Worm (Caenorhabditis elegans) whole organism, L2 larva: ENCODE data around the gene W07A12.4.

Experiments used
- C34F6.9 ChIP-seq: fragments of 150-350 bp; optimal IDR thresholded peaks from 2 replicates; lab custom pipeline; 2014; ENCODE audit warnings: missing biosample characterization, missing genetic modification characterization
- F13H6.1 ChIP-seq: sonication (generic microtip); optimal IDR thresholded peaks from 2 replicates; lab custom pipeline; 2016; ENCODE audit warnings: missing genetic modification characterization, missing compliant biosample characterization
- R02D3.7 ChIP-seq: fragments of 150-350 bp; optimal IDR thresholded peaks from 2 replicates; lab custom pipeline; 2014; ENCODE audit warnings: missing biosample characterization, missing genetic modification characterization
- Y55F3AM.14 ChIP-seq: fragments of 200-800 bp; sonication (Bioruptor generic); optimal IDR thresholded peaks from 2 replicates; lab custom pipeline; 2018; ENCODE audit warnings: mild to moderate bottlenecking, missing genetic modification characterization, missing compliant biosample characterization
- ZK546.5 ChIP-seq: sonication (generic microtip); optimal IDR thresholded peaks from 2 replicates; lab custom pipeline; 2017; ENCODE audit warnings: missing biosample characterization, missing genetic modification characterization
- aly-2 ChIP-seq: fragments of 150-350 bp; optimal IDR thresholded peaks from 2 replicates; lab custom pipeline; 2014; ENCODE audit warnings: missing biosample characterization, missing genetic modification characterization
- ama-1 ChIP-seq: fragments of 150-350 bp; optimal IDR thresholded peaks from 2 replicates; lab custom pipeline; 2018; ENCODE audit warnings: inconsistent platforms
- blmp-1 ChIP-seq: sonication (generic microtip); optimal IDR thresholded peaks from 2 replicates; lab custom pipeline; 2017; ENCODE audit warnings: missing genetic modification characterization, mild to moderate bottlenecking, missing compliant biosample characterization, antibody characterized with exemption, moderate library complexity; ENCODE audit not compliant: insufficient read depth
- ceh-16 ChIP-seq: fragments of 150-350 bp; optimal IDR thresholded peaks from 2 replicates; lab custom pipeline; 2014; ENCODE audit warnings: missing biosample characterization, missing genetic modification characterization
- ceh-82 ChIP-seq: fragments of 150-350 bp; optimal IDR thresholded peaks from 2 replicates; lab custom pipeline; 2014; ENCODE audit warnings: missing biosample characterization, missing genetic modification characterization
- crh-2 ChIP-seq: sonication (generic microtip); optimal IDR thresholded peaks from 2 replicates; lab custom pipeline; 2017; ENCODE audit warnings: missing biosample characterization, missing genetic modification characterization
- dmd-4 ChIP-seq: sonication (generic microtip); optimal IDR thresholded peaks from 2 replicates; lab custom pipeline; 2017; ENCODE audit warnings: missing biosample characterization, missing genetic modification characterization
- egl-27 ChIP-seq: sonication (generic microtip); optimal IDR thresholded peaks from 3 replicates; lab custom pipeline; 2017; ENCODE audit warnings: missing biosample characterization, missing genetic modification reagents, missing genetic modification characterization
- elt-1 ChIP-seq: fragments of 150-350 bp; optimal IDR thresholded peaks from 2 replicates; lab custom pipeline; 2014; ENCODE audit warnings: missing biosample characterization, missing genetic modification characterization
- elt-3 ChIP-seq: sonication (generic microtip); optimal IDR thresholded peaks from 2 replicates; lab custom pipeline; 2017; ENCODE audit warnings: missing biosample characterization, missing genetic modification characterization
- fos-1 ChIP-seq: fragments of 150-350 bp; optimal IDR thresholded peaks from 2 replicates; lab custom pipeline; 2014; ENCODE audit warnings: missing biosample characterization, missing genetic modification characterization
- gmeb-1 ChIP-seq: fragments of 150-350 bp; optimal IDR thresholded peaks from 2 replicates; lab custom pipeline; 2014; ENCODE audit warnings: missing biosample characterization, missing genetic modification characterization
- lin-11 ChIP-seq: fragments of 150-350 bp; sonication (generic microtip); optimal IDR thresholded peaks from 2 replicates; lab custom pipeline; 2014; ENCODE audit warnings: missing biosample characterization, missing genetic modification characterization, inconsistent platforms, mixed read lengths
- lin-13 ChIP-seq: fragments of 150-350 bp; optimal IDR thresholded peaks from 2 replicates; lab custom pipeline; 2014; ENCODE audit warnings: missing biosample characterization, missing genetic modification reagents, missing genetic modification characterization
- lin-39 ChIP-seq: fragments of 150-350 bp; optimal IDR thresholded peaks from 2 replicates; lab custom pipeline; 2014; ENCODE audit warnings: missing biosample characterization, missing genetic modification reagents, missing genetic modification characterization
- lsy-2 ChIP-seq, 2 experiments: fragments of 150-350 bp in 1 of 2; sonication (generic microtip) in 1 of 2; optimal IDR thresholded peaks; 2 replicates each; lab custom pipeline; 2014 to 2017; ENCODE audit warnings: missing biosample characterization in 2 of 2, missing genetic modification characterization in 2 of 2
- mab-5 ChIP-seq: fragments of 150-350 bp; optimal IDR thresholded peaks from 2 replicates; lab custom pipeline; 2014; ENCODE audit warnings: missing biosample characterization, missing genetic modification characterization
- mbf-1 ChIP-seq: sonication (generic microtip); optimal IDR thresholded peaks from 2 replicates; lab custom pipeline; 2017; ENCODE audit warnings: missing biosample characterization, missing genetic modification characterization
- mdl-1 ChIP-seq, 2 experiments: fragments of 150-350 bp in 1 of 2; sonication (generic microtip) in 1 of 2; optimal IDR thresholded peaks; 2 replicates each; lab custom pipeline; 2017; ENCODE audit warnings: missing biosample characterization in 2 of 2, missing genetic modification characterization in 2 of 2
- nhr-10 ChIP-seq: sonication (generic microtip); optimal IDR thresholded peaks from 2 replicates; lab custom pipeline; 2017; ENCODE audit warnings: missing biosample characterization, missing genetic modification characterization
- nhr-11 ChIP-seq: fragments of 150-350 bp; optimal IDR thresholded peaks from 2 replicates; lab custom pipeline; 2014; ENCODE audit warnings: missing biosample characterization, missing genetic modification characterization
- nhr-12 ChIP-seq: fragments of 150-350 bp; optimal IDR thresholded peaks from 2 replicates; lab custom pipeline; 2014; ENCODE audit warnings: missing biosample characterization, missing genetic modification characterization
- nhr-129 ChIP-seq: fragments of 150-350 bp; optimal IDR thresholded peaks from 2 replicates; lab custom pipeline; 2014; ENCODE audit warnings: missing biosample characterization, missing genetic modification characterization
- nhr-21 ChIP-seq: fragments of 150-350 bp; optimal IDR thresholded peaks from 2 replicates; lab custom pipeline; 2014; ENCODE audit warnings: missing biosample characterization, missing genetic modification characterization
- nhr-23 ChIP-seq: fragments of 150-350 bp; optimal IDR thresholded peaks from 2 replicates; lab custom pipeline; 2014; ENCODE audit warnings: missing biosample characterization, missing genetic modification reagents, missing genetic modification characterization
- nhr-237 ChIP-seq: fragments of 150-350 bp; optimal IDR thresholded peaks from 2 replicates; lab custom pipeline; 2014; ENCODE audit warnings: missing biosample characterization, missing genetic modification characterization
- nhr-25 ChIP-seq: fragments of 150-350 bp; sonication (generic microtip); optimal IDR thresholded peaks from 3 replicates; lab custom pipeline; 2014; ENCODE audit warnings: missing biosample characterization, missing genetic modification characterization
- nhr-6 ChIP-seq: fragments of 150-350 bp; optimal IDR thresholded peaks from 2 replicates; lab custom pipeline; 2014; ENCODE audit warnings: missing biosample characterization, missing genetic modification characterization
- nhr-77 ChIP-seq: fragments of 150-350 bp; optimal IDR thresholded peaks from 2 replicates; lab custom pipeline; 2014; ENCODE audit warnings: missing biosample characterization, missing genetic modification characterization
- peb-1 ChIP-seq: fragments of 150-350 bp; optimal IDR thresholded peaks from 2 replicates; lab custom pipeline; 2014; ENCODE audit warnings: missing biosample characterization, missing genetic modification characterization
- sem-4 ChIP-seq: fragments of 150-350 bp; optimal IDR thresholded peaks from 2 replicates; lab custom pipeline; 2014; ENCODE audit warnings: missing biosample characterization, missing genetic modification reagents, missing genetic modification characterization
- skn-1 ChIP-seq: sonication (generic microtip); optimal IDR thresholded peaks from 2 replicates; lab custom pipeline; 2017; ENCODE audit warnings: missing biosample characterization, missing genetic modification characterization
- snpc-4 ChIP-seq: fragments of 150-350 bp; optimal IDR thresholded peaks from 2 replicates; lab custom pipeline; 2014; ENCODE audit warnings: missing biosample characterization, missing genetic modification characterization
- unc-39 ChIP-seq: fragments of 150-350 bp; optimal IDR thresholded peaks from 2 replicates; lab custom pipeline; 2014; ENCODE audit warnings: missing biosample characterization, missing genetic modification characterization
- unc-55 ChIP-seq: fragments of 150-350 bp; sonication (generic microtip); optimal IDR thresholded peaks from 3 replicates; lab custom pipeline; 2014; ENCODE audit warnings: missing biosample characterization, missing genetic modification reagents, missing genetic modification characterization
- unc-62 ChIP-seq: fragments of 150-350 bp; optimal IDR thresholded peaks from 2 replicates; lab custom pipeline; 2014; ENCODE audit warnings: missing biosample characterization, missing genetic modification reagents, missing genetic modification characterization
- zag-1 ChIP-seq: fragments of 150-350 bp; optimal IDR thresholded peaks from 2 replicates; lab custom pipeline; 2014; ENCODE audit warnings: missing biosample characterization, missing genetic modification characterization
- ztf-1 ChIP-seq: fragments of 200-800 bp; sonication (Bioruptor generic); conservative IDR thresholded peaks from 2 replicates; pipeline ENCODE4 v1.3.6; 2022; ENCODE audit warnings: missing genetic modification characterization, missing compliant biosample characterization
- ztf-11 ChIP-seq: sonication (generic microtip); optimal IDR thresholded peaks from 2 replicates; lab custom pipeline; 2017; ENCODE audit warnings: missing biosample characterization, missing genetic modification characterization
- ztf-4 ChIP-seq: fragments of 150-350 bp; optimal IDR thresholded peaks from 2 replicates; lab custom pipeline; 2014; ENCODE audit warnings: missing biosample characterization, missing genetic modification characterization

W07A12.4 gene

DNA sequence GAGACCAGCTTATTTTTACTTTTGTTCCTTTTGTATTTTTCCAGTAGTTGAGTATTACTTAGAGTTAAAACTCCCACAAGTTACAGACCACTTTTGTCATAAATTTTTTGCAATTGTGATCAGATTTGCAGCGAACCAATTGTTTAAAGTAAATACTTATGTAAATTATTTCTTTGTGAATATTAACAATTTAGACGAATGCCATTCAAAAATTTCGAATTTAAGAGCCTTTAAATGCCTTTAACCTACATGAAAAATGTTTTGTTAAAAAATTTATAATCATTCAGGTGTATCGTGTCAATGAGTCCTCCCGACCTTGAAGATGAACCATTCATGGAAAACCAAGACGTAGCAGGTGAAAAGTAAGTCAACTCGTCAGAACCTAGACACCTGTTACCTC, at the start of gene W07A12.4:
TSS of gene W07A12.4 (plus strand) at position 301 of the 400 bp plus-strand sequence.
- no peak for TF ChIP-seq ama-1
- no peak for TF ChIP-seq sem-4 (tag; lab: Kevin White, UChicago)
- TF ChIP-seq egl-27: no peak
- no peak for TF ChIP-seq lin-39 (tag; lab: Kevin White, UChicago)
- TF ChIP-seq nhr-25 (tag; lab: Kevin White, UChicago): no peak

DNA sequence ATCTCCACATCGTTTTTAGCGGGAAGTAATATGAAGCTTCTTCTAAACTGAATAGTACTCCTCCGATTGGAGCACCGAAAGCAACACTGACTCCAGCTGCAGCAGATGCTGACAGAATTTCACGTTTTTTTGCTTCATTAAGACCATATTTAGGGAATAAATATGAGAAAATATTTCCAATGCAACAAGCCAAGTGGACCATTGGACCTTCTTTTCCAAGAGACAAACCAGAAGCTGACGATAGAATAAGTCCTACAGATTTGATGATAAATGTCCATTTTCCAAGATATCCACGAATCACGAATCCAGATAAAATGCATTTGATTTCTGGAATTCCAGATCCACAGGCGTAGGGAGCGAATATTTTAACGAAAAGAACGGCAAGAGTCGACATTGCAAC, 48.8 kb upstream of the W07A12.4 start:
- no peak for TF ChIP-seq nhr-21
- TF ChIP-seq nhr-6 (tag; lab: Kevin White, UChicago): no peak
- TF ChIP-seq snpc-4 (tag; lab: Kevin White, UChicago): no peak
- TF ChIP-seq ZK546.5 (tag; lab: Kevin White, UChicago): no peak
- TF ChIP-seq elt-3: no peak
- no peak for TF ChIP-seq ztf-4 (tag; lab: Kevin White, UChicago)
- no peak for TF ChIP-seq mbf-1
- TF ChIP-seq ama-1: no peak
- no peak for TF ChIP-seq skn-1 (tag; lab: Kevin White, UChicago)
- no peak for TF ChIP-seq peb-1
- no peak for TF ChIP-seq mab-5 (tag; lab: Kevin White, UChicago)
- TF ChIP-seq nhr-25 (tag; lab: Kevin White, UChicago): no peak
- TF ChIP-seq lsy-2 (tag; optimal IDR thresholded peaks at IDR 0.05; lab: Kevin White, UChicago): no peak
- TF ChIP-seq dmd-4: no peak
- TF ChIP-seq crh-2: no peak
- TF ChIP-seq elt-1 (tag; lab: Kevin White, UChicago): no peak
- TF ChIP-seq, all 48 proteins: peak for 0

DNA sequence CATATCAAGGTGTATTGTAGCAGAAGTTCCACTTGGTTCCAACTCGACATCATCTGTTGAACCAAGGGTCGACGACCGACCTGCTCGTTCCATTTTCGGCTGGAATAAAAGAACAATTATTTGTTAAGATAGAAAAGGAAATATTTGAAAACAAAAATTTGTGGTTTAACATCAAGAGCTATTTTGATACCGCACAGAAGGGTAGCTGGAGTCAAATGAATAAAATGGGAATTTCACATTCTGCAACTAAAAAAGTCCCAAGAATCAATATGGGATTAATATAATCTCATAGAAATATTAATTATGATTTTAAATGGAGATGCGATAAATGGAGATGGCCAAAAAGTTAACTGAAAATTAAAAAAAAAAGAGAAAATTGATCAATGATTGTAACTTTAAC, 47.6 kb upstream of the W07A12.4 start, which contains the start of gene clh-5:
TSS of gene clh-5 (minus strand) at position 101 of the 400 bp plus-strand sequence.
- no peak for TF ChIP-seq mab-5 (tag; lab: Kevin White, UChicago)
- TF ChIP-seq lsy-2 (tag; optimal IDR thresholded peaks at IDR 0.05; lab: Kevin White, UChicago): no peak
- TF ChIP-seq gmeb-1 (tag; lab: Kevin White, UChicago): no peak
- TF ChIP-seq fos-1 (tag; lab: Kevin White, UChicago): no peak
- no peak for TF ChIP-seq nhr-25 (tag; lab: Kevin White, UChicago)
- no peak for TF ChIP-seq ama-1

DNA sequence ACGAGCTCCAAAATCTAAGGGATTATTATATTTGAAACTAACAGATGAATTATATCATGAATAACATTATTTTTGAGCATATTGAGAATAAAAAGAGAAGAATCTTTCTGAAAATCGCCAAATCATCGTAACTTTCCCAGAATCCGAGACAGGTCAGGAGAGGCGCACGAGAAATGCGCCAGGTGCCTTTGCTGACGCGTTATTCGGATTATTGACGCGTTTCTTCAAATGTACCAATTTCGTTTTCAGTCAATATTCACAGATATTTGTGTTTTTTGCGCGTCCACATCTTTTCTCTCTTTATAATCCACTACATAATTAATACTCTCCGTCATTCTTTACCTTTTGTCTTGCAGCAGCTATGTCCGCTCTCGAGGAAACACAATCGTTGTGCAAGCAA, 47.0 kb upstream of the W07A12.4 start, which contains the start of gene T24H10.1:
TSS of gene T24H10.1 (plus strand) at position 355 of the 400 bp plus-strand sequence.
- TF ChIP-seq R02D3.7 (tag; lab: Kevin White, UChicago) (no peak), sem-4 (tag; lab: Kevin White, UChicago) (peak; percentile 56), unc-62 (no peak), elt-1 (tag; lab: Kevin White, UChicago) (no peak), lin-13 (GFP tag; lab: Kevin White, UChicago) (peak; percentile 59), nhr-237 (tag; lab: Kevin White, UChicago) (no peak), mbf-1 (no peak), ztf-1 (GFP tag; lab: Robert Waterston, UW) (no peak), crh-2 (peak; percentile 48), lin-11 (tag; lab: Kevin White, UChicago) (peak; percentile 53), aly-2 (tag; lab: Kevin White, UChicago) (no peak), ama-1 (no peak), ceh-82 (tag; lab: Kevin White, UChicago) (no peak), F13H6.1 (tag; lab: Kevin White, UChicago) (peak; percentile 77), C34F6.9 (tag; lab: Kevin White, UChicago) (peak; percentile 83), nhr-21 (peak; percentile 62), nhr-11 (no peak), snpc-4 (tag; lab: Kevin White, UChicago) (peak; percentile 3), ZK546.5 (tag; lab: Kevin White, UChicago) (no peak), dmd-4 (no peak), ztf-4 (tag; lab: Kevin White, UChicago) (no peak), nhr-10 (tag; lab: Kevin White, UChicago) (peak; percentile 20), peb-1 (no peak), nhr-77 (tag; lab: Kevin White, UChicago) (no peak), blmp-1 (tag; lab: Kevin White, UChicago) (no peak), ceh-16 (tag; lab: Kevin White, UChicago) (no peak), lin-39 (tag; lab: Kevin White, UChicago) (no peak), nhr-129 (tag; lab: Kevin White, UChicago) (peak; percentile 60), nhr-25 (tag; lab: Kevin White, UChicago) (peak; percentile 64), mdl-1 (tag; optimal IDR thresholded peaks at IDR 0.05; lab: Kevin White, UChicago) (no peak), fos-1 (tag; lab: Kevin White, UChicago) (peak; percentile 49), unc-39 (tag; lab: Kevin White, UChicago) (no peak), zag-1 (tag; lab: Kevin White, UChicago) (no peak), unc-55 (GFP tag; lab: Kevin White, UChicago) (peak; percentile 70), Y55F3AM.14 (no peak), nhr-23 (tag; lab: Kevin White, UChicago) (no peak), skn-1 (tag; lab: Kevin White, UChicago) (no peak), lsy-2 (tag; optimal IDR thresholded peaks at IDR 0.05; lab: Kevin White, UChicago) (peak; percentile 72 to 86), nhr-6 (tag; lab: Kevin White, UChicago) (no peak), mab-5 (tag; lab: Kevin White, UChicago) (peak; percentile 43), egl-27 (peak; percentile 20), elt-3 (no peak), ztf-11 (tag; lab: Kevin White, UChicago) (no peak), nhr-12 (tag; lab: Kevin White, UChicago) (no peak)
